Fruit fly (Drosophila melanogaster): Measurements from ENCODE around the gene CG5892.

dm6 chr3R:21260795-21261194 is 18.4 kb downstream of the CG5892 start:
- TF ChIP-seq Dll (optimal IDR thresholded peaks at IDR 0.05) (no peak), psq (optimal IDR thresholded peaks at IDR 0.05) (no peak), CG8478 (optimal IDR thresholded peaks at IDR 0.05) (no peak), pan (optimal IDR thresholded peaks at IDR 0.05) (no peak), EcR (GFP tag; optimal IDR thresholded peaks at IDR 0.05) (no peak)

Data from whole organism.